Worm (Caenorhabditis elegans) whole organism, midembryonic: Measurements from ENCODE around the gene C01G6.9.

ENCODE experiments used
- T22C8.4 ChIP-seq: fragments of 200-800 bp; sonication (Bioruptor generic); IDR thresholded peaks from 2 replicates; pipeline ENCODE4 v1.3.6; 2022; ENCODE audit warnings: missing genetic modification characterization, missing compliant biosample characterization
- cog-1 ChIP-seq: sonication (generic microtip); optimal IDR thresholded peaks from 2 replicates; lab custom pipeline; 2016; ENCODE audit warnings: missing genetic modification characterization, missing compliant biosample characterization
- flt-1 ChIP-seq: fragments of 200-800 bp; sonication (Bioruptor generic); IDR thresholded peaks from 2 replicates; pipeline ENCODE4 v1.3.6; 2022; ENCODE audit warnings: missing genetic modification characterization, missing compliant biosample characterization
- klf-2 ChIP-seq: fragments of 200-800 bp; sonication (Bioruptor generic); conservative IDR thresholded peaks from 2 replicates; pipeline ENCODE4 v1.3.6; 2022; ENCODE audit warnings: missing genetic modification reagents, missing genetic modification characterization, missing compliant biosample characterization
- med-1 ChIP-seq: sonication (generic microtip); optimal IDR thresholded peaks from 2 replicates; lab custom pipeline; 2017; ENCODE audit warnings: missing genetic modification characterization, mild to moderate bottlenecking, missing compliant biosample characterization, antibody characterized with exemption, missing genetic modification reagents; ENCODE audit not compliant: insufficient read depth
- ref-1 ChIP-seq: fragments of 200-800 bp; sonication (Bioruptor generic); conservative IDR thresholded peaks from 2 replicates; pipeline ENCODE4 v1.3.6; 2022; ENCODE audit warnings: missing genetic modification reagents, missing genetic modification characterization, missing compliant biosample characterization
- tab-1 ChIP-seq: fragments of 200-800 bp; sonication (Bioruptor generic); IDR thresholded peaks from 2 replicates; pipeline ENCODE4 v1.3.6; 2022; ENCODE audit warnings: missing genetic modification characterization, missing compliant biosample characterization
- ztf-23 ChIP-seq: fragments of 200-800 bp; sonication (Bioruptor generic); IDR thresholded peaks from 2 replicates; pipeline ENCODE4 v1.3.6; 2022; ENCODE audit warnings: missing genetic modification reagents, missing genetic modification characterization, missing compliant biosample characterization
- ztf-29 ChIP-seq: fragments of 200-800 bp; sonication (Bioruptor generic); IDR thresholded peaks from 2 replicates; pipeline ENCODE4 v1.3.6; 2022; ENCODE audit warnings: missing genetic modification reagents, missing genetic modification characterization, missing compliant biosample characterization

DNA sequence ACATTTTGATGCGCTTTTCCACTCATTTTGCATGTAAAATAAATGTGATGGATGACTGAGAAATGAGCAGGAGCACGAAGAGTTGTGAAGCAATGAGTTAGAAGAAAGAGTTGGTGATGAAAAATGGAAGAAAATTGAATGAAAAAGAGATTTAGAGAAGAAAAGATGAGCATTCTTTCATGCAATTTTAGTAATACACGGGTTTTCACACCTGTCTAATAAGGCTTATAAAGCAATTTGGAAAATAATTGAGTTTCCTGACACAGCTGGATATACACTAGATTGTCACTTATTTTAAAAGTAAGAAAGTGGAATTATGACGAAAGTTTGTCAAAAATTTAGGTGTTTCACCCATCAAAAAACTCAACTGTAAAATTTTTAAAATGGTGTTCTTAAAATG lies 15.2 kb upstream of the C01G6.9 start:
- no peak for TF ChIP-seq klf-2 (GFP tag; lab: Robert Waterston, UW)
- no peak for TF ChIP-seq T22C8.4
- no peak for TF ChIP-seq flt-1 (GFP tag; lab: Robert Waterston, UW)
- no peak for TF ChIP-seq ref-1 (GFP tag; lab: Robert Waterston, UW)
- TF ChIP-seq med-1 (GFP tag; lab: Kevin White, UChicago) = no peak
- no peak for TF ChIP-seq tab-1 (GFP tag; lab: Robert Waterston, UW)
- no peak for TF ChIP-seq ztf-23 (GFP tag; lab: Robert Waterston, UW)
- no peak for TF ChIP-seq ztf-29 (GFP tag; lab: Robert Waterston, UW)
- no peak for TF ChIP-seq cog-1 (tag; lab: Kevin White, UChicago)
